Worm (Caenorhabditis elegans) whole organism, L4 larva: Measurements from ENCODE around the gene dpy-23.

Experiments
- Y105C5A.15 ChIP-seq: fragments of 200-800 bp; sonication (Bioruptor generic); IDR thresholded peaks from 2 replicates; pipeline ENCODE4 v1.3.6; 2022; ENCODE audit warnings: missing genetic modification characterization, missing compliant biosample characterization
- ZK337.2 ChIP-seq: fragments of 200-800 bp; sonication (Bioruptor generic); IDR thresholded peaks from 2 replicates; pipeline ENCODE4 v1.3.6; 2022; ENCODE audit warnings: missing genetic modification reagents, missing genetic modification characterization, missing compliant biosample characterization
- ZK546.5 ChIP-seq, 2 experiments: sonication (generic microtip); optimal IDR thresholded peaks; 2 replicates each; lab custom pipeline; 2017; ENCODE audit warnings: missing biosample characterization in 2 of 2, missing genetic modification characterization in 2 of 2
- aha-1 ChIP-seq: fragments of 150-350 bp; peaks from one replicate; lab custom pipeline; 2014; ENCODE audit warnings: missing biosample characterization, missing genetic modification characterization
- arid-1 ChIP-seq: fragments of 200-800 bp; sonication (Bioruptor generic); conservative IDR thresholded peaks from 2 replicates; pipeline ENCODE4 v1.3.6; 2022; ENCODE audit warnings: missing genetic modification reagents, missing genetic modification characterization, missing compliant biosample characterization
- attf-4 ChIP-seq: sonication (generic microtip); optimal IDR thresholded peaks from 3 replicates; lab custom pipeline; 2017; ENCODE audit warnings: missing biosample characterization, missing genetic modification characterization
- ceh-28 ChIP-seq: fragments of 150-350 bp; optimal IDR thresholded peaks from 2 replicates; lab custom pipeline; 2014; ENCODE audit warnings: missing biosample characterization, missing genetic modification reagents, missing genetic modification characterization
- ceh-62 ChIP-seq: sonication (generic microtip); optimal IDR thresholded peaks from 2 replicates; lab custom pipeline; 2017; ENCODE audit warnings: missing biosample characterization, missing genetic modification characterization
- ces-1 ChIP-seq: fragments of 150-350 bp; sonication (generic microtip); optimal IDR thresholded peaks from 4 replicates; lab custom pipeline; 2014; ENCODE audit warnings: missing biosample characterization, missing genetic modification reagents, missing genetic modification characterization
- ctbp-1 ChIP-seq: fragments of 200-800 bp; sonication (Bioruptor generic); IDR thresholded peaks from 2 replicates; pipeline ENCODE4 v1.3.6; 2022; ENCODE audit warnings: missing genetic modification reagents, missing genetic modification characterization, missing compliant biosample characterization
- daf-19 ChIP-seq: fragments of 200-800 bp; sonication (Bioruptor generic); conservative IDR thresholded peaks from 2 replicates; pipeline ENCODE4 v1.3.6; 2022; ENCODE audit warnings: missing genetic modification characterization, missing compliant biosample characterization
- daf-8 ChIP-seq: fragments of 200-800 bp; sonication (Bioruptor generic); IDR thresholded peaks from 2 replicates; pipeline ENCODE4 v1.3.6; 2022; ENCODE audit warnings: missing genetic modification characterization, missing compliant biosample characterization
- dmd-6 ChIP-seq: fragments of 200-800 bp; sonication (Bioruptor generic); IDR thresholded peaks from 2 replicates; pipeline ENCODE4 v1.3.6; 2022; ENCODE audit warnings: missing genetic modification reagents, missing genetic modification characterization, missing compliant biosample characterization
- dmd-8 ChIP-seq: fragments of 200-800 bp; sonication (Bioruptor generic); IDR thresholded peaks from 2 replicates; pipeline ENCODE4 v1.3.6; 2022; ENCODE audit warnings: missing genetic modification characterization, missing compliant biosample characterization
- dve-1 ChIP-seq: sonication (generic microtip); optimal IDR thresholded peaks from 2 replicates; lab custom pipeline; 2017; ENCODE audit warnings: antibody characterized with exemption, mild to moderate bottlenecking, missing genetic modification characterization, missing compliant biosample characterization; ENCODE audit not compliant: insufficient read depth
- fos-1 ChIP-seq: fragments of 150-350 bp; optimal IDR thresholded peaks from 2 replicates; lab custom pipeline; 2014; ENCODE audit warnings: missing biosample characterization, missing genetic modification characterization
- gei-8 ChIP-seq: fragments of 200-800 bp; sonication (Bioruptor generic); optimal IDR thresholded peaks from 2 replicates; lab custom pipeline; 2018; ENCODE audit warnings: mild to moderate bottlenecking, missing genetic modification characterization, missing compliant biosample characterization
- lin-15B ChIP-seq: fragments of 150-350 bp; sonication (generic microtip); optimal IDR thresholded peaks from 3 replicates; lab custom pipeline; 2014; ENCODE audit warnings: missing biosample characterization, missing genetic modification characterization
- lin-29 ChIP-seq: fragments of 200-800 bp; sonication (Bioruptor generic); IDR thresholded peaks from 2 replicates; pipeline ENCODE4 v1.3.6; 2022; ENCODE audit warnings: missing genetic modification reagents, missing genetic modification characterization, missing compliant biosample characterization
- lir-3 ChIP-seq: sonication (generic microtip); optimal IDR thresholded peaks from 2 replicates; lab custom pipeline; 2016; ENCODE audit warnings: mild to moderate bottlenecking, missing genetic modification characterization, missing compliant biosample characterization
- madf-5 ChIP-seq, 2 experiments: fragments of 200-800 bp; sonication (Bioruptor generic); IDR thresholded peaks; 2 replicates each; pipeline ENCODE4 v1.3.6; 2022; ENCODE audit warnings: missing compliant biosample characterization in 2 of 2, missing genetic modification characterization in 2 of 2
- mdl-1 ChIP-seq, 2 experiments: fragments of 150-350 bp in 1 of 2; sonication (generic microtip) in 1 of 2; optimal IDR thresholded peaks; 2 replicates each; lab custom pipeline; 2014 to 2017; ENCODE audit warnings: missing biosample characterization in 2 of 2, missing genetic modification characterization in 2 of 2
- mes-2 ChIP-seq: sonication (generic microtip); optimal IDR thresholded peaks from 2 replicates; lab custom pipeline; 2016; ENCODE audit warnings: missing genotype, mild to moderate bottlenecking, missing genetic modification characterization, missing compliant biosample characterization; ENCODE audit not compliant: poor library complexity, severe bottlenecking
- mxl-2 ChIP-seq: fragments of 200-800 bp; sonication (Bioruptor generic); conservative IDR thresholded peaks from 2 replicates; pipeline ENCODE4 v1.3.6; 2022; ENCODE audit warnings: missing genetic modification reagents, missing genetic modification characterization, missing compliant biosample characterization
- nhr-10 ChIP-seq: fragments of 150-350 bp; optimal IDR thresholded peaks from 2 replicates; lab custom pipeline; 2014; ENCODE audit warnings: missing biosample characterization, missing genetic modification characterization
- nhr-111 ChIP-seq: fragments of 200-800 bp; sonication (Bioruptor generic); optimal IDR thresholded peaks from 2 replicates; lab custom pipeline; 2018; ENCODE audit warnings: mild to moderate bottlenecking, missing genetic modification characterization, missing compliant biosample characterization
- nhr-77 ChIP-seq: fragments of 150-350 bp; optimal IDR thresholded peaks from 2 replicates; lab custom pipeline; 2014; ENCODE audit warnings: missing biosample characterization, missing genetic modification characterization
- php-3 ChIP-seq: fragments of 200-800 bp; sonication (Bioruptor generic); IDR thresholded peaks from 2 replicates; pipeline ENCODE4 v1.3.6; 2022; ENCODE audit warnings: missing genetic modification reagents, missing genetic modification characterization, missing compliant biosample characterization
- sdz-12 ChIP-seq: fragments of 200-800 bp; sonication (Bioruptor generic); optimal IDR thresholded peaks from 2 replicates; lab custom pipeline; 2018; ENCODE audit warnings: mild to moderate bottlenecking, missing genetic modification characterization, missing compliant biosample characterization
- set-16 ChIP-seq: fragments of 200-800 bp; sonication (Bioruptor generic); IDR thresholded peaks from 2 replicates; pipeline ENCODE4 v1.3.6; 2022; ENCODE audit warnings: missing genetic modification reagents, missing genetic modification characterization, missing compliant biosample characterization
- snpc-1.2 ChIP-seq: fragments of 200-800 bp; sonication (Bioruptor generic); IDR thresholded peaks from 2 replicates; pipeline ENCODE4 v1.3.6; 2022; ENCODE audit warnings: missing genetic modification reagents, missing genetic modification characterization, missing compliant biosample characterization
- spr-1 ChIP-seq: sonication (generic microtip); optimal IDR thresholded peaks from 2 replicates; lab custom pipeline; 2016; ENCODE audit warnings: mild to moderate bottlenecking, missing genetic modification characterization, missing compliant biosample characterization
- tra-1 ChIP-seq: fragments of 200-800 bp; sonication (Bioruptor generic); IDR thresholded peaks from 2 replicates; pipeline ENCODE4 v1.3.6; 2022; ENCODE audit warnings: missing genetic modification reagents, missing genetic modification characterization, missing compliant biosample characterization
- unc-130 ChIP-seq: sonication (generic microtip); optimal IDR thresholded peaks from 2 replicates; lab custom pipeline; 2016; ENCODE audit warnings: missing genetic modification reagents, missing genetic modification characterization, missing compliant biosample characterization
- unc-62 ChIP-seq, 3 experiments: fragments of 150-350 bp in 1 of 3; sonication (generic microtip); optimal IDR thresholded peaks in 2 of 3; peaks in 1 of 3; 1 replicate in 1 of 3; 2 replicates in 2 of 3; lab custom pipeline; 2014 to 2017; ENCODE audit warnings: missing biosample characterization in 3 of 3, missing genetic modification characterization in 3 of 3, missing genetic modification reagents in 3 of 3, missing genotype in 1 of 3
- zip-11 ChIP-seq: fragments of 200-800 bp; sonication (Bioruptor generic); IDR thresholded peaks from 2 replicates; pipeline ENCODE4 v1.3.6; 2022; ENCODE audit warnings: missing genetic modification characterization, missing compliant biosample characterization
- zip-2 ChIP-seq: fragments of 150-350 bp; optimal IDR thresholded peaks from 2 replicates; lab custom pipeline; 2014; ENCODE audit warnings: missing biosample characterization, missing genetic modification characterization

The dpy-23 gene

ce11 chrX:4371988-4372387, 17.2 kb upstream of the dpy-23 start, which contains the start of gene R160.14:
Gene R160.14 (minus strand): TSS chrX:4372088.
- TF ChIP-seq spr-1 (no peak), ceh-62 (tag; lab: Kevin White, UChicago) (no peak), unc-62 (GFP tag; optimal IDR thresholded peaks at IDR 0.05 in 1 of 2; lab: Kevin White, UChicago) (peak in 1 of 2 experiments; percentile 48), unc-62 (tag; optimal IDR thresholded peaks at IDR 0.05; lab: Kevin White, UChicago) (no peak), lir-3 (tag; lab: Kevin White, UChicago) (no peak), set-16 (GFP tag; lab: Robert Waterston, UW) (no peak), php-3 (GFP tag; lab: Robert Waterston, UW) (no peak), ctbp-1 (GFP tag; lab: Robert Waterston, UW) (no peak)

DNA sequence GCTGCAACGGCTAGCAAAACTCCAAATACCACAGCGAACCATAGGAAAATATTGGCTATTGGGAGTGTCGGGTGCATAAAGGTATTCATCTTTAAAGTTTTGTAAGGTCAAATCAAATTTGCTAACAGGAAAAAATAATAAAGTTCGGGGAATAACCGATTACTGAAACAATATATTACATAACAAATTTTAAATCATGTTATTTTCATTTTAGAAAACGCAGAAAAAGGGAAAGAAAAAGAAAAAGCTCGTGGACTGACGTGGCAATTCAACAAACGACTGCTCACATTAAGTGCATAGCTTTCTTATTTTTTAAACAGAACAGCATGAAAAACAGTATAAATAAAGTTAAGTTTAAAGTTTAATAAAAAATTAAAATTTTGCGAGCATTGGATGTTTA, 16.0 kb upstream of the dpy-23 start, which contains the start of gene R160.6:
Gene R160.6, minus strand, starts transcription at position 101 of the 400 bp plus-strand sequence.
- no peak for TF ChIP-seq Y105C5A.15 (GFP tag; lab: Robert Waterston, UW)
- no peak for TF ChIP-seq mdl-1 (tag; optimal IDR thresholded peaks at IDR 0.05; lab: Kevin White, UChicago)
- no peak for TF ChIP-seq dmd-6
- TF ChIP-seq zip-2 (tag; lab: Kevin White, UChicago), result no peak
- TF ChIP-seq dve-1, result no peak
- no peak for TF ChIP-seq snpc-1.2 (GFP tag; lab: Robert Waterston, UW)
- no peak for TF ChIP-seq mxl-2 (GFP tag; lab: Robert Waterston, UW)
- TF ChIP-seq ces-1 (GFP tag; lab: Kevin White, UChicago), result no peak
- no peak for TF ChIP-seq ceh-28 (tag; lab: Kevin White, UChicago)
- TF ChIP-seq dmd-8, result no peak
- TF ChIP-seq nhr-111, result no peak
- TF ChIP-seq fos-1 (tag; lab: Kevin White, UChicago), result no peak
- no peak for TF ChIP-seq arid-1 (GFP tag; lab: Robert Waterston, UW)
- TF ChIP-seq ZK546.5 (tag; optimal IDR thresholded peaks at IDR 0.05; lab: Kevin White, UChicago), result no peak
- TF ChIP-seq lin-15B (tag; lab: Kevin White, UChicago), result no peak
- TF ChIP-seq ctbp-1 (GFP tag; lab: Robert Waterston, UW), result no peak
- no peak for TF ChIP-seq madf-5 (GFP tag; IDR thresholded peaks at IDR 0.05; lab: Robert Waterston, UW)
- no peak for TF ChIP-seq ZK337.2 (GFP tag; lab: Robert Waterston, UW)

DNA sequence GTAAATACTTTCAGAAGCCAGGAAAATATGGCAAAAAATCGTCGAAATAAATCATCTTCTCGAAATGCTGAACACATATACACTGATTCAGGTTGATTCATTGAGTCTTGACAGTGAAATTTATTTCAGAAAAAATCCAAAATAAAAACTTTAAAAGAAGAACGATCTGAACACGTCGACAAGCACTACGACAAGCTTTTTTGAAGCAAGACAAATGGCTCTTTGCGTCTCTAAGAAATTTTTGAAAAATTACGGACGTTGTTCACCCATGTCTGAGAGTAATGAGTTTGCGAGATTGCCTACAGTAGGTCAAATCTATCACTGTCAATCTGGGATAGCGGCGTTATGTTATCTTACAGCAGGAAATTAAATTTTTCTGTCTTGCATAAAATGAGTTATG, 12.4 kb upstream of the dpy-23 start, which contains the start of gene R160.2:
Gene R160.2, minus strand, starts transcription at position 101 of the 400 bp plus-strand sequence.
- TF ChIP-seq mes-2 (tag; lab: Kevin White, UChicago), result no peak
- TF ChIP-seq sdz-12, result no peak
- no peak for TF ChIP-seq nhr-77 (tag; lab: Kevin White, UChicago)
- no peak for TF ChIP-seq unc-130
- no peak for TF ChIP-seq ceh-62 (tag; lab: Kevin White, UChicago)
- no peak for TF ChIP-seq nhr-10 (tag; lab: Kevin White, UChicago)
- TF ChIP-seq zip-11 (GFP tag; lab: Robert Waterston, UW), result no peak
- no peak for TF ChIP-seq mxl-2 (GFP tag; lab: Robert Waterston, UW)
- TF ChIP-seq ZK546.5 (tag; optimal IDR thresholded peaks at IDR 0.05; lab: Kevin White, UChicago), result no peak
- no peak for TF ChIP-seq aha-1 (tag; lab: Kevin White, UChicago)
- TF ChIP-seq lin-29 (GFP tag; lab: Robert Waterston, UW), result no peak
- no peak for TF ChIP-seq daf-8 (GFP tag; lab: Robert Waterston, UW)
- no peak for TF ChIP-seq tra-1 (GFP tag; lab: Robert Waterston, UW)
- no peak for TF ChIP-seq dve-1
- no peak for TF ChIP-seq gei-8
- TF ChIP-seq daf-19 (GFP tag; lab: Robert Waterston, UW), result no peak
- no peak for TF ChIP-seq attf-4
